Fruit fly (Drosophila melanogaster) whole organism, embryonic: ENCODE data around the gene CG10761.

ENCODE experiments used
- Atf6 ChIP-seq: fragments of 200-800 bp; sonication (Bioruptor generic); IDR thresholded peaks from 2 replicates; pipeline ENCODE4 v1.3.6; 2022; ENCODE audit warnings: missing biosample characterization, missing genetic modification characterization
- BEAF-32 ChIP-seq: fragments of 200-800 bp; sonication (Bioruptor generic); optimal IDR thresholded peaks from 3 replicates; lab custom pipeline; 2017; ENCODE audit warnings: missing biosample characterization, missing genetic modification characterization, mild to moderate bottlenecking, moderate library complexity, missing genetic modification reagents
- CG10431 ChIP-seq: fragments of 200-800 bp; sonication (Bioruptor generic); optimal IDR thresholded peaks from 3 replicates; lab custom pipeline; 2018; ENCODE audit warnings: missing biosample characterization, mild to moderate bottlenecking, missing genetic modification characterization
- CG10543 ChIP-seq: fragments of 200-800 bp; sonication (Bioruptor generic); optimal IDR thresholded peaks from 3 replicates; lab custom pipeline; 2017; ENCODE audit warnings: missing biosample characterization, mild to moderate bottlenecking, missing genetic modification characterization, moderate library complexity
- CG12659 ChIP-seq: fragments of 200-800 bp; sonication (Bioruptor generic); optimal IDR thresholded peaks from 3 replicates; lab custom pipeline; 2017; ENCODE audit warnings: mild to moderate bottlenecking, missing biosample characterization, missing genetic modification reagents, missing genetic modification characterization
- CG13123 ChIP-seq: fragments of 200-800 bp; sonication (Bioruptor generic); optimal IDR thresholded peaks from 2 replicates; lab custom pipeline; 2016; ENCODE audit warnings: missing biosample characterization, missing genetic modification characterization
- CG13287 ChIP-seq: fragments of 200-800 bp; sonication (Bioruptor generic); IDR thresholded peaks from 2 replicates; pipeline ENCODE4 v1.3.6; 2022; ENCODE audit warnings: missing biosample characterization, missing genetic modification characterization; ENCODE audit not compliant: partially characterized antibody
- CG14710 ChIP-seq: fragments of 200-800 bp; sonication (Bioruptor generic); optimal IDR thresholded peaks from 3 replicates; lab custom pipeline; 2019; ENCODE audit warnings: missing biosample characterization, mild to moderate bottlenecking, missing genetic modification characterization, moderate library complexity
- CG15514 ChIP-seq: fragments of 200-800 bp; sonication (Bioruptor generic); optimal IDR thresholded peaks from 3 replicates; lab custom pipeline; 2017; ENCODE audit warnings: missing biosample characterization, missing genetic modification characterization, mild to moderate bottlenecking, moderate library complexity, missing genetic modification reagents
- CG1602 ChIP-seq: fragments of 200-800 bp; sonication (Bioruptor generic); optimal IDR thresholded peaks from 3 replicates; lab custom pipeline; 2016; ENCODE audit warnings: missing biosample characterization, missing genetic modification characterization
- CG16815 ChIP-seq: fragments of 200-800 bp; sonication (Bioruptor generic); optimal IDR thresholded peaks from 3 replicates; lab custom pipeline; 2017; ENCODE audit warnings: missing biosample characterization, mild to moderate bottlenecking, missing genetic modification characterization
- CG17385 ChIP-seq: fragments of 200-800 bp; sonication (Bioruptor generic); optimal IDR thresholded peaks from 3 replicates; lab custom pipeline; 2018; ENCODE audit warnings: missing biosample characterization, mild to moderate bottlenecking, missing genetic modification characterization
- CG30431 ChIP-seq: fragments of 200-800 bp; sonication (Bioruptor generic); optimal IDR thresholded peaks from 2 replicates; lab custom pipeline; 2017; ENCODE audit warnings: missing biosample characterization, missing genetic modification characterization
- CG3065 ChIP-seq: fragments of 200-800 bp; sonication (Bioruptor generic); optimal IDR thresholded peaks from 2 replicates; lab custom pipeline; 2016; ENCODE audit warnings: missing biosample characterization, missing genetic modification characterization
- CG33213 ChIP-seq: fragments of 200-800 bp; sonication (Bioruptor generic); optimal IDR thresholded peaks from 3 replicates; lab custom pipeline; 2016; ENCODE audit warnings: missing biosample characterization, missing genetic modification characterization
- CG4730 ChIP-seq: fragments of 200-800 bp; sonication (Bioruptor generic); IDR thresholded peaks from 2 replicates; pipeline ENCODE4 v1.3.6; 2022; ENCODE audit warnings: missing biosample characterization, missing genetic modification characterization
- CG4820 ChIP-seq: fragments of 200-800 bp; sonication (Bioruptor generic); optimal IDR thresholded peaks from 3 replicates; lab custom pipeline; 2016; ENCODE audit warnings: missing biosample characterization, missing genetic modification characterization
- CG6654 ChIP-seq: fragments of 200-800 bp; sonication (Bioruptor generic); optimal IDR thresholded peaks from 2 replicates; lab custom pipeline; 2017; ENCODE audit warnings: missing biosample characterization, mild to moderate bottlenecking, missing genetic modification characterization
- CG6813 ChIP-seq: fragments of 200-800 bp; sonication (Bioruptor generic); optimal IDR thresholded peaks from 2 replicates; lab custom pipeline; 2017; ENCODE audit warnings: missing biosample characterization, missing genetic modification characterization, mild to moderate bottlenecking, moderate library complexity, missing genetic modification reagents
- CG8388 ChIP-seq: fragments of 200-800 bp; sonication (Bioruptor generic); optimal IDR thresholded peaks from 2 replicates; lab custom pipeline; 2019; ENCODE audit warnings: missing biosample characterization, mild to moderate bottlenecking, missing genetic modification characterization, moderate library complexity
- CG9215 ChIP-seq: fragments of 200-800 bp; sonication (Bioruptor generic); IDR thresholded peaks from 2 replicates; pipeline ENCODE4 v1.3.6; 2022; ENCODE audit warnings: missing biosample characterization, missing genetic modification characterization
- CG9876 ChIP-seq: fragments of 200-800 bp; sonication (Bioruptor generic); optimal IDR thresholded peaks from 2 replicates; lab custom pipeline; 2016; ENCODE audit warnings: missing biosample characterization, missing genetic modification characterization
- Chrac-16 ChIP-seq: fragments of 200-800 bp; sonication (Bioruptor generic); optimal IDR thresholded peaks from 3 replicates; lab custom pipeline; 2016; ENCODE audit warnings: missing biosample characterization, missing genetic modification characterization
- D ChIP-seq, 2 experiments: fragments of 200-800 bp in 1 of 2; fragments of >200 bp in 1 of 2; sonication (Bioruptor generic) in 1 of 2; optimal IDR thresholded peaks; 2 replicates in 1 of 2; 3 replicates in 1 of 2; lab custom pipeline; 2017; ENCODE audit warnings: mild to moderate bottlenecking in 1 of 2, missing biosample characterization in 1 of 2, missing genetic modification characterization in 1 of 2, missing genetic modification reagents in 1 of 2
- Dll ChIP-seq: fragments of 200-800 bp; sonication (Bioruptor generic); IDR thresholded peaks from 4 replicates; pipeline ENCODE4 v1.3.6; 2022; ENCODE audit warnings: missing biosample characterization, missing genetic modification characterization; ENCODE audit not compliant: partially characterized antibody
- Dp ChIP-seq: fragments of 200-800 bp; sonication (Bioruptor generic); optimal IDR thresholded peaks from 2 replicates; lab custom pipeline; 2018; ENCODE audit warnings: missing biosample characterization, mild to moderate bottlenecking, missing genetic modification characterization, moderate library complexity
- Drgx ChIP-seq: fragments of 200-800 bp; sonication (Bioruptor generic); IDR thresholded peaks from 2 replicates; pipeline ENCODE4 v1.3.6; 2022; ENCODE audit warnings: missing biosample characterization, missing genetic modification characterization
- Ets65A ChIP-seq: fragments of 200-800 bp; sonication (Bioruptor generic); peaks from one replicate; lab custom pipeline; 2016; ENCODE audit warnings: missing biosample characterization, missing genetic modification characterization
- Ets97D ChIP-seq: fragments of 200-800 bp; sonication (Bioruptor generic); optimal IDR thresholded peaks from 3 replicates; lab custom pipeline; 2016; ENCODE audit warnings: missing biosample characterization, missing genetic modification characterization
- Jarid2 ChIP-seq: fragments of 200-800 bp; sonication (Bioruptor generic); optimal IDR thresholded peaks from 3 replicates; lab custom pipeline; 2017; ENCODE audit warnings: mild to moderate bottlenecking, missing biosample characterization, missing genetic modification reagents, missing genetic modification characterization
- MESR4 ChIP-seq: fragments of 200-800 bp; sonication (Bioruptor generic); optimal IDR thresholded peaks from 2 replicates; lab custom pipeline; 2018; ENCODE audit warnings: missing biosample characterization, mild to moderate bottlenecking, missing genetic modification characterization, moderate library complexity
- NC2β ChIP-seq: fragments of 200-800 bp; sonication (Bioruptor generic); optimal IDR thresholded peaks from 2 replicates; lab custom pipeline; 2016; ENCODE audit warnings: missing biosample characterization, missing genetic modification characterization
- Sin3A ChIP-seq: fragments of >200 bp; optimal IDR thresholded peaks from 2 replicates; lab custom pipeline; 2018
- Sry-δ ChIP-seq: fragments of 200-800 bp; sonication (Bioruptor generic); optimal IDR thresholded peaks from 2 replicates; lab custom pipeline; 2016; ENCODE audit warnings: missing biosample characterization, missing genetic modification characterization
- abd-A ChIP-seq: fragments of 200-800 bp; sonication (Bioruptor generic); optimal IDR thresholded peaks from 3 replicates; lab custom pipeline; 2019; ENCODE audit warnings: missing biosample characterization, mild to moderate bottlenecking, missing genetic modification characterization, moderate library complexity
- cg ChIP-seq: fragments of 200-800 bp; sonication (Bioruptor generic); optimal IDR thresholded peaks from 3 replicates; lab custom pipeline; 2019; ENCODE audit warnings: missing biosample characterization, mild to moderate bottlenecking, missing genetic modification characterization, moderate library complexity
- chinmo ChIP-seq: fragments of 200-800 bp; sonication (Bioruptor generic); IDR thresholded peaks from 4 replicates; pipeline ENCODE4 v1.3.6; 2022; ENCODE audit warnings: missing biosample characterization, missing genetic modification characterization; ENCODE audit not compliant: partially characterized antibody
- esg ChIP-seq: fragments of 200-800 bp; sonication (Bioruptor generic); conservative IDR thresholded peaks from 2 replicates; pipeline ENCODE4 v1.3.6; 2022; ENCODE audit warnings: missing biosample characterization, missing genetic modification characterization
- fd3F ChIP-seq: fragments of 200-800 bp; sonication (Bioruptor generic); optimal IDR thresholded peaks from 2 replicates; lab custom pipeline; 2018; ENCODE audit warnings: missing biosample characterization, mild to moderate bottlenecking, missing genetic modification characterization, moderate library complexity
- ftz-f1 ChIP-seq: fragments of 200-800 bp; sonication (Bioruptor generic); optimal IDR thresholded peaks from 2 replicates; lab custom pipeline; 2016; ENCODE audit warnings: missing biosample characterization, missing genetic modification characterization
- gfzf ChIP-seq: fragments of 200-800 bp; sonication (Bioruptor generic); optimal IDR thresholded peaks from 2 replicates; lab custom pipeline; 2016; ENCODE audit warnings: missing biosample characterization, mild to moderate bottlenecking, missing genetic modification characterization, moderate library complexity
- gt ChIP-seq: fragments of 200-800 bp; sonication (Bioruptor generic); IDR thresholded peaks from 2 replicates; pipeline ENCODE4 v1.3.6; 2022; ENCODE audit warnings: missing biosample characterization, missing genetic modification characterization
- knrl ChIP-seq: fragments of 200-800 bp; sonication (Bioruptor generic); IDR thresholded peaks from 3 replicates; pipeline ENCODE4 v1.3.6; 2022; ENCODE audit warnings: missing biosample characterization, missing genetic modification characterization; ENCODE audit not compliant: partially characterized antibody
- nmo ChIP-seq: fragments of 200-800 bp; sonication (Bioruptor generic); optimal IDR thresholded peaks from 2 replicates; lab custom pipeline; 2018; ENCODE audit warnings: missing biosample characterization, mild to moderate bottlenecking, missing genetic modification characterization, moderate library complexity
- pita ChIP-seq: fragments of 200-800 bp; sonication (Bioruptor generic); optimal IDR thresholded peaks from 2 replicates; lab custom pipeline; 2017; ENCODE audit warnings: missing biosample characterization, mild to moderate bottlenecking, missing genetic modification characterization
- ro ChIP-seq: fragments of 200-800 bp; sonication (Bioruptor generic); IDR thresholded peaks from 2 replicates; pipeline ENCODE4 v1.3.6; 2022; ENCODE audit warnings: missing biosample characterization, missing genetic modification characterization
- sens ChIP-seq: fragments of 200-800 bp; sonication (Bioruptor generic); peaks from one replicate; lab custom pipeline; 2016; ENCODE audit warnings: missing biosample characterization, missing genetic modification characterization
- stwl ChIP-seq: fragments of 200-800 bp; sonication (Bioruptor generic); optimal IDR thresholded peaks from 3 replicates; lab custom pipeline; 2018; ENCODE audit warnings: missing biosample characterization, mild to moderate bottlenecking, missing genetic modification characterization, moderate library complexity
- tio ChIP-seq: fragments of 200-800 bp; sonication (Bioruptor generic); optimal IDR thresholded peaks from 2 replicates; lab custom pipeline; 2017; ENCODE audit warnings: missing biosample characterization, missing genetic modification characterization, inconsistent platforms
- z ChIP-seq: fragments of 200-800 bp; sonication (Bioruptor generic); IDR thresholded peaks from 3 replicates; pipeline ENCODE4 v1.3.6; 2022; ENCODE audit warnings: missing biosample characterization, missing genetic modification characterization
- zfh1 ChIP-seq: fragments of 200-800 bp; sonication (Bioruptor generic); IDR thresholded peaks from 3 replicates; pipeline ENCODE4 v1.3.6; 2022; ENCODE audit warnings: missing biosample characterization, missing genetic modification characterization

Gene CG10761

DNA sequence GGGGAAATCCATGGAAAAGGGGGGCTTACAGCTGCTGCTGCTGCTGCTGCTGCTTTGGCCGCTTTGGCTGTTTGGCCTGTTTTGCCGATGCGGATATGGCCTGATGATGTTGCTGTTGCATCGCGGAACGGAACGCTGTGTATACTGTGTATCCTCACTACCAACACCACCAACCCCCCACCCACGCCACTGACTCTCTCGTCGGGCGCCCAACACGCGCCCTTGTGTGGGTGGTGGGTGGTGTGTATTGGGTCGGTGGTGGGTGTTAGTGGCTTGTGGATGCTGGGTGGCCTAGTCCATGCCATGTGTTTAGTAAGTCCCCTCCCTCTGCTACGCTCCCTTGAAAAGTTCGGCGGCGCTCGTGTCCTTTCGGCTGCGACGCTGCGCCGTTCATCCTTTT lies 15.2 kb upstream of the CG10761 start (continued):
- no peak for TF ChIP-seq Jarid2
- no peak for TF ChIP-seq D (optimal IDR thresholded peaks at IDR 0.05; lab: Kevin White, UChicago)
- no peak for TF ChIP-seq D (GFP tag; optimal IDR thresholded peaks at IDR 0.05; lab: Kevin White, UChicago)
- TF ChIP-seq abd-A (tag; lab: Kevin White, UChicago), result no peak
- no peak for TF ChIP-seq CG10543
- TF ChIP-seq CG10431 (GFP tag; lab: Kevin White, UChicago), result no peak
- TF ChIP-seq CG3065, result no peak
- no peak for TF ChIP-seq CG16815
- TF ChIP-seq Drgx (GFP tag; lab: Robert Waterston, UW), result 0 out of 2 replicates have a peak, but pooled peaks have one; percentile 16
- peak; percentile 7 for TF ChIP-seq sens (GFP tag; lab: Kevin White, UChicago)
- no peak for TF ChIP-seq CG6813 (GFP tag; lab: Kevin White, UChicago)
- TF ChIP-seq Ets65A (GFP tag; lab: Kevin White, UChicago), result no peak
- no peak for TF ChIP-seq gt (GFP tag; lab: Robert Waterston, UW)
- TF ChIP-seq Atf6, result no peak
- no peak for TF ChIP-seq CG33213 (GFP tag; lab: Kevin White, UChicago)
- 0 out of 3 replicates have a peak, but pooled peaks have one; percentile 18 for TF ChIP-seq zfh1 (GFP tag; lab: Robert Waterston, UW)
- TF ChIP-seq knrl (GFP tag; lab: Robert Waterston, UW), result no peak
- no peak for TF ChIP-seq CG9876
- no peak for TF ChIP-seq CG4820 (GFP tag; lab: Kevin White, UChicago)
- TF ChIP-seq NC2β, result no peak
- no peak for TF ChIP-seq CG1602
- TF ChIP-seq pita, result no peak
- TF ChIP-seq CG6654 (GFP tag; lab: Kevin White, UChicago), result no peak
- no peak for TF ChIP-seq esg (GFP tag; lab: Robert Waterston, UW)
- TF ChIP-seq Chrac-16 (GFP tag; lab: Kevin White, UChicago), result no peak
- TF ChIP-seq ftz-f1, result no peak

DNA sequence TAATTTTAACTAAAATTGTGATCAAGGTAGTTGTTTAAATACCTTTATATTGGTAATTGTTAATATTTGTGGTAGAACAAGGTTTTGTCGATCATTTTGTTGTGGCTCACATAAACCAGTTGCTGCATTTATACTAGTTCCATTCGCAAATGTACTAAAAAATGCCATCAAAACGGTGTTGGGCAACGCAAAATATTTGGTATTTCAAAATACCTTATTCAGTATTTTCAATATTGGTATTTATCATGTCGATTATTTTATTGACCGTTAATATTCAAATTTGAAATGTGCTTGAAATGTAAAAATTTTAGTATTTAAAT lies 14.4 kb upstream of the CG10761 start, which contains the start of gene slpr:
Gene slpr (minus strand): TSS at position 156 of the 320 bp plus-strand sequence.
- TF ChIP-seq CG13123 (GFP tag; lab: Kevin White, UChicago) (no peak), Sry-δ (peak; percentile 11), ro (GFP tag; lab: Robert Waterston, UW) (no peak), fd3F (GFP tag; lab: Kevin White, UChicago) (no peak), nmo (GFP tag; lab: Kevin White, UChicago) (peak; percentile 23), CG8388 (GFP tag; lab: Kevin White, UChicago) (no peak), Sin3A (lab: Kevin White, UChicago) (peak; percentile 22), Dp (GFP tag; lab: Kevin White, UChicago) (peak; percentile 60), CG4730 (GFP tag; lab: Robert Waterston, UW) (no peak), CG30431 (GFP tag; lab: Kevin White, UChicago) (no peak), stwl (peak; percentile 48), BEAF-32 (GFP tag; lab: Kevin White, UChicago) (peak; percentile 35), CG17385 (GFP tag; lab: Kevin White, UChicago) (no peak), CG15514 (GFP tag; lab: Kevin White, UChicago) (peak; percentile 99), Ets97D (peak; percentile 50), z (no peak), Drgx (GFP tag; lab: Robert Waterston, UW) (no peak), MESR4 (peak; percentile 6), CG13287 (GFP tag; lab: Robert Waterston, UW) (peak; percentile 11; the same call in 1 of the 2 replicates), cg (no peak), CG14710 (tag; lab: Kevin White, UChicago) (peak; percentile 44), chinmo (GFP tag; lab: Robert Waterston, UW) (0 out of 4 replicates have a peak, but pooled peaks have one; percentile 8), Dll (GFP tag; lab: Robert Waterston, UW) (no peak), CG12659 (peak; percentile 28), CG33213 (GFP tag; lab: Kevin White, UChicago) (peak; percentile 3), gfzf (peak; percentile 83), CG9215 (GFP tag; lab: Robert Waterston, UW) (no peak), tio (no peak)
